Worm (Caenorhabditis elegans) whole organism, young adult: ENCODE measurements around the gene C07B5.6.
A peak's percentile ranks its signal among the peaks of the same experiment; 100 is the strongest.

Source experiments
- B0019.2 ChIP-seq: fragments of 200-800 bp; sonication (Bioruptor generic); conservative IDR thresholded peaks from 2 replicates; pipeline ENCODE4 v1.3.6; 2022; ENCODE audit warnings: missing genetic modification reagents, missing genetic modification characterization, missing compliant biosample characterization
- B0035.1 ChIP-seq: sonication (generic microtip); optimal IDR thresholded peaks from 2 replicates; lab custom pipeline; 2016; ENCODE audit warnings: missing genetic modification characterization, mild to moderate bottlenecking, missing compliant biosample characterization, missing genotype, missing genetic modification reagents
- B0336.3 ChIP-seq: fragments of 200-800 bp; sonication (Bioruptor generic); IDR thresholded peaks from 2 replicates; pipeline ENCODE4 v1.3.6; 2022; ENCODE audit warnings: missing genetic modification characterization, missing compliant biosample characterization
- F37B4.10 ChIP-seq: fragments of 200-800 bp; sonication (Bioruptor generic); IDR thresholded peaks from 2 replicates; pipeline ENCODE4 v1.3.6; 2022; ENCODE audit warnings: missing genetic modification characterization, missing compliant biosample characterization
- F49E8.2 ChIP-seq: sonication (generic microtip); optimal IDR thresholded peaks from 3 replicates; lab custom pipeline; 2017; ENCODE audit warnings: missing genetic modification characterization, mild to moderate bottlenecking, missing compliant biosample characterization, antibody characterized with exemption, moderate library complexity; ENCODE audit not compliant: insufficient read depth
- F52B5.7 ChIP-seq: sonication (generic microtip); optimal IDR thresholded peaks from 2 replicates; lab custom pipeline; 2016; ENCODE audit warnings: mild to moderate bottlenecking, missing genetic modification characterization, missing compliant biosample characterization
- F57A8.1 ChIP-seq: fragments of 200-800 bp; sonication (Bioruptor generic); optimal IDR thresholded peaks from 2 replicates; lab custom pipeline; 2018; ENCODE audit warnings: mild to moderate bottlenecking, missing genetic modification characterization, moderate library complexity, missing compliant biosample characterization
- K12H6.12 ChIP-seq: fragments of 200-800 bp; sonication (Bioruptor generic); optimal IDR thresholded peaks from 2 replicates; lab custom pipeline; 2018; ENCODE audit warnings: mild to moderate bottlenecking, missing genetic modification characterization, missing compliant biosample characterization
- Y53F4B.3 ChIP-seq: fragments of 200-800 bp; sonication (Bioruptor generic); IDR thresholded peaks from 2 replicates; pipeline ENCODE4 v1.3.6; 2022; ENCODE audit warnings: missing genetic modification reagents, missing genetic modification characterization, missing compliant biosample characterization
- ZK185.1 ChIP-seq: sonication (generic microtip); optimal IDR thresholded peaks from 2 replicates; lab custom pipeline; 2016; ENCODE audit warnings: mild to moderate bottlenecking, missing genetic modification characterization, missing compliant biosample characterization; ENCODE audit not compliant: poor library complexity, severe bottlenecking
- akir-1 ChIP-seq: fragments of 200-800 bp; sonication (Bioruptor generic); optimal IDR thresholded peaks from 2 replicates; lab custom pipeline; 2018; ENCODE audit warnings: mild to moderate bottlenecking, missing genetic modification characterization, moderate library complexity, missing compliant biosample characterization
- aptf-2 ChIP-seq: fragments of 200-800 bp; sonication (Bioruptor generic); conservative IDR thresholded peaks from 2 replicates; pipeline ENCODE4 v1.3.6; 2022; ENCODE audit warnings: missing genetic modification reagents, missing genetic modification characterization, missing compliant biosample characterization
- atf-7 ChIP-seq: sonication (generic microtip); optimal IDR thresholded peaks from 2 replicates; lab custom pipeline; 2017; ENCODE audit warnings: mild to moderate bottlenecking, missing genetic modification characterization, missing compliant biosample characterization
- attf-3 ChIP-seq: fragments of 200-800 bp; sonication (Bioruptor generic); conservative IDR thresholded peaks from 2 replicates; pipeline ENCODE4 v1.3.6; 2022; ENCODE audit warnings: missing genetic modification reagents, missing genetic modification characterization, missing compliant biosample characterization
- ceh-27 ChIP-seq: fragments of 200-800 bp; sonication (Bioruptor generic); optimal IDR thresholded peaks from 2 replicates; lab custom pipeline; 2018; ENCODE audit warnings: mild to moderate bottlenecking, missing genetic modification characterization, moderate library complexity, missing compliant biosample characterization
- ceh-91 ChIP-seq: fragments of 200-800 bp; sonication (Bioruptor generic); IDR thresholded peaks from 2 replicates; pipeline ENCODE4 v1.3.6; 2022; ENCODE audit warnings: missing genetic modification reagents, missing genetic modification characterization, missing compliant biosample characterization
- chd-7 ChIP-seq: sonication (generic microtip); optimal IDR thresholded peaks from 2 replicates; lab custom pipeline; 2016; ENCODE audit warnings: mild to moderate bottlenecking, missing genetic modification characterization, moderate library complexity, missing compliant biosample characterization
- dpff-1 ChIP-seq: sonication (generic microtip); optimal IDR thresholded peaks from 2 replicates; lab custom pipeline; 2017; ENCODE audit warnings: mild to moderate bottlenecking, missing genetic modification characterization, missing compliant biosample characterization
- egrh-3 ChIP-seq: fragments of 200-800 bp; sonication (Bioruptor generic); IDR thresholded peaks from 2 replicates; pipeline ENCODE4 v1.3.6; 2022; ENCODE audit warnings: missing genetic modification reagents, missing genetic modification characterization, missing compliant biosample characterization
- ets-4 ChIP-seq: fragments of 200-800 bp; sonication (Bioruptor generic); optimal IDR thresholded peaks from 2 replicates; lab custom pipeline; 2018; ENCODE audit warnings: mild to moderate bottlenecking, missing genetic modification characterization, missing compliant biosample characterization
- hlh-12 ChIP-seq: sonication (generic microtip); optimal IDR thresholded peaks from 2 replicates; lab custom pipeline; 2016; ENCODE audit warnings: missing genetic modification characterization, missing compliant biosample characterization
- hlh-26 ChIP-seq: fragments of 200-800 bp; sonication (Bioruptor generic); conservative IDR thresholded peaks from 2 replicates; pipeline ENCODE4 v1.3.6; 2022; ENCODE audit warnings: missing genetic modification reagents, missing genetic modification characterization, missing compliant biosample characterization
- let-607 ChIP-seq, 2 experiments: fragments of 200-800 bp in 1 of 2; sonication (Bioruptor generic) in 1 of 2; sonication (generic microtip) in 1 of 2; optimal IDR thresholded peaks; 2 replicates each; lab custom pipeline; 2016 to 2018; ENCODE audit warnings: mild to moderate bottlenecking in 2 of 2, missing compliant biosample characterization in 2 of 2, missing genetic modification characterization in 2 of 2, moderate library complexity in 2 of 2, missing genotype in 1 of 2
- lin-40 ChIP-seq: sonication (generic microtip); optimal IDR thresholded peaks from 2 replicates; lab custom pipeline; 2016; ENCODE audit warnings: missing genetic modification characterization, mild to moderate bottlenecking, missing compliant biosample characterization, missing genotype, missing genetic modification reagents
- lin-54 ChIP-seq: fragments of 200-800 bp; sonication (Bioruptor generic); optimal IDR thresholded peaks from 2 replicates; lab custom pipeline; 2018; ENCODE audit warnings: mild to moderate bottlenecking, missing genetic modification characterization, missing compliant biosample characterization
- lir-1 ChIP-seq: fragments of 200-800 bp; sonication (Bioruptor generic); conservative IDR thresholded peaks from 2 replicates; pipeline ENCODE4 v1.3.6; 2022; ENCODE audit warnings: missing genetic modification reagents, missing genetic modification characterization, missing compliant biosample characterization
- madf-3 ChIP-seq: fragments of 200-800 bp; sonication (Bioruptor generic); IDR thresholded peaks from 2 replicates; pipeline ENCODE4 v1.3.6; 2022; ENCODE audit warnings: missing genetic modification reagents, missing genetic modification characterization, missing compliant biosample characterization
- madf-8 ChIP-seq: fragments of 200-800 bp; sonication (Bioruptor generic); conservative IDR thresholded peaks from 2 replicates; pipeline ENCODE4 v1.3.6; 2022; ENCODE audit warnings: missing genetic modification reagents, missing genetic modification characterization, missing compliant biosample characterization
- mcd-1 ChIP-seq: fragments of 200-800 bp; sonication (Bioruptor generic); IDR thresholded peaks from 2 replicates; pipeline ENCODE4 v1.3.6; 2022; ENCODE audit warnings: missing genetic modification reagents, missing genetic modification characterization, missing compliant biosample characterization
- mel-28 ChIP-seq: sonication (generic microtip); optimal IDR thresholded peaks from 2 replicates; lab custom pipeline; 2016; ENCODE audit warnings: borderline replicate concordance, mild to moderate bottlenecking, missing genetic modification characterization, missing compliant biosample characterization
- nhr-120 ChIP-seq: fragments of 200-800 bp; sonication (Bioruptor generic); IDR thresholded peaks from 2 replicates; pipeline ENCODE4 v1.3.6; 2022; ENCODE audit warnings: missing genetic modification characterization, missing compliant biosample characterization
- nhr-179 ChIP-seq: sonication (generic microtip); optimal IDR thresholded peaks from 2 replicates; lab custom pipeline; 2016; ENCODE audit warnings: mild to moderate bottlenecking, missing genetic modification characterization, missing compliant biosample characterization
- nhr-80 ChIP-seq: sonication (generic microtip); optimal IDR thresholded peaks from 2 replicates; lab custom pipeline; 2016; ENCODE audit warnings: missing genetic modification characterization, missing compliant biosample characterization
- pbrm-1 ChIP-seq: fragments of 200-800 bp; sonication (Bioruptor generic); IDR thresholded peaks from 2 replicates; pipeline ENCODE4 v1.3.6; 2022; ENCODE audit warnings: missing genetic modification reagents, missing genetic modification characterization, missing compliant biosample characterization
- repo-1 ChIP-seq: sonication (generic microtip); optimal IDR thresholded peaks from 2 replicates; lab custom pipeline; 2017; ENCODE audit warnings: mild to moderate bottlenecking, missing genetic modification characterization, missing compliant biosample characterization
- sdz-38 ChIP-seq: sonication (generic microtip); optimal IDR thresholded peaks from 2 replicates; lab custom pipeline; 2016; ENCODE audit warnings: missing genotype, missing genetic modification characterization, missing compliant biosample characterization
- snpc-3.4 ChIP-seq: sonication (generic microtip); optimal IDR thresholded peaks from 2 replicates; lab custom pipeline; 2017; ENCODE audit warnings: missing genetic modification characterization, mild to moderate bottlenecking, missing compliant biosample characterization, antibody characterized with exemption, moderate library complexity, missing genotype, missing genetic modification reagents
- sptf-2 ChIP-seq: fragments of 200-800 bp; sonication (Bioruptor generic); optimal IDR thresholded peaks from 2 replicates; lab custom pipeline; 2018; ENCODE audit warnings: mild to moderate bottlenecking, missing genetic modification characterization, missing compliant biosample characterization
- ztf-18 ChIP-seq: sonication (generic microtip); optimal IDR thresholded peaks from 2 replicates; lab custom pipeline; 2016; ENCODE audit warnings: missing genotype, mild to moderate bottlenecking, missing genetic modification characterization, missing compliant biosample characterization
- ztf-28 ChIP-seq: fragments of 200-800 bp; sonication (Bioruptor generic); IDR thresholded peaks from 2 replicates; pipeline ENCODE4 v1.3.6; 2022; ENCODE audit warnings: missing genetic modification reagents, missing genetic modification characterization, missing compliant biosample characterization
- ztf-6 ChIP-seq: fragments of 200-800 bp; sonication (Bioruptor generic); IDR thresholded peaks from 2 replicates; pipeline ENCODE4 v1.3.6; 2022; ENCODE audit warnings: missing genetic modification reagents, missing genetic modification characterization, missing compliant biosample characterization

C07B5.6 gene

ce11 chrX:9536008-9536407 is 17.2 kb downstream of the C07B5.6 start:
- TF ChIP-seq lin-40 (tag; lab: Kevin White, UChicago) (peak; percentile 22), ceh-91 (no peak)

- no peak for TF ChIP-seq egrh-3 (GFP tag; lab: Robert Waterston, UW)
- no peak for TF ChIP-seq nhr-179 (tag; lab: Kevin White, UChicago)
- TF ChIP-seq mcd-1 (GFP tag; lab: Robert Waterston, UW): no peak
- no peak for TF ChIP-seq snpc-3.4 (tag; lab: Kevin White, UChicago)
- no peak for TF ChIP-seq K12H6.12
- TF ChIP-seq F37B4.10 (GFP tag; lab: Robert Waterston, UW): no peak
- TF ChIP-seq repo-1 (tag; lab: Kevin White, UChicago): no peak
- no peak for TF ChIP-seq ztf-6
- TF ChIP-seq ets-4: no peak
- TF ChIP-seq lin-54: no peak
- no peak for TF ChIP-seq F49E8.2 (tag; lab: Kevin White, UChicago)
- no peak for TF ChIP-seq madf-3 (GFP tag; lab: Robert Waterston, UW)
- TF ChIP-seq F52B5.7 (tag; lab: Kevin White, UChicago): no peak
- TF ChIP-seq nhr-120: no peak
- TF ChIP-seq, all 124 proteins: peak for 0
Measured at ce11 chrX:9536665-9537064, 17.8 kb downstream of the C07B5.6 start, which contains the start of gene C07B5.8. C07B5.8 (minus strand) TSS chrX:9536765.

ce11 chrX:9537538-9538172 is 18.8 kb downstream of the C07B5.6 start:
- TF ChIP-seq mel-28 (no peak), egrh-3 (GFP tag; lab: Robert Waterston, UW) (no peak), madf-8 (GFP tag; lab: Robert Waterston, UW) (no peak), ztf-18 (tag; lab: Kevin White, UChicago) (no peak), atf-7 (tag; lab: Kevin White, UChicago) (no peak), hlh-26 (no peak), dpff-1 (no peak), sdz-38 (tag; lab: Kevin White, UChicago) (no peak), K12H6.12 (no peak), ztf-28 (GFP tag; lab: Robert Waterston, UW) (no peak), F57A8.1 (GFP tag; lab: Kevin White, UChicago) (no peak)

ce11 chrX:9539294-9540030 is 20.6 kb downstream of the C07B5.6 start, which contains the start of gene nuc-1:
nuc-1 (plus strand) TSS chrX:9539905.
- TF ChIP-seq akir-1: no peak
- TF ChIP-seq nhr-80 (tag; lab: Kevin White, UChicago): peak; percentile 52
- TF ChIP-seq, all 124 proteins: peak for 1

ce11 chrX:9540464-9540863 is 21.6 kb downstream of the C07B5.6 start:
- TF ChIP-seq let-607 (tag; optimal IDR thresholded peaks at IDR 0.05; lab: Kevin White, UChicago): peak; percentile 73 to 77
- TF ChIP-seq aptf-2 (GFP tag; lab: Robert Waterston, UW): no peak
- no peak for TF ChIP-seq ZK185.1 (tag; lab: Kevin White, UChicago)
- no peak for TF ChIP-seq Y53F4B.3 (GFP tag; lab: Robert Waterston, UW)
- no peak for TF ChIP-seq B0035.1 (tag; lab: Kevin White, UChicago)
- TF ChIP-seq B0019.2: no peak
- TF ChIP-seq ceh-27 (GFP tag; lab: Kevin White, UChicago): no peak
- TF ChIP-seq chd-7 (tag; lab: Kevin White, UChicago): no peak
- no peak for TF ChIP-seq dpff-1
- no peak for TF ChIP-seq lir-1 (GFP tag; lab: Robert Waterston, UW)
- no peak for TF ChIP-seq sptf-2
- peak; percentile 33; the same call in 1 of the 2 replicates for TF ChIP-seq B0336.3 (GFP tag; lab: Robert Waterston, UW)
- TF ChIP-seq attf-3 (GFP tag; lab: Robert Waterston, UW): no peak
- TF ChIP-seq atf-7 (tag; lab: Kevin White, UChicago): peak; percentile 54
- TF ChIP-seq ceh-91: no peak
- TF ChIP-seq hlh-12 (tag; lab: Kevin White, UChicago): no peak
- no peak for TF ChIP-seq madf-3 (GFP tag; lab: Robert Waterston, UW)
- TF ChIP-seq pbrm-1 (GFP tag; lab: Robert Waterston, UW): no peak
